Worm (Caenorhabditis elegans) whole organism, L3 larva: ENCODE measurements around the gene ttbk-4.

Experiments
- ceh-16 ChIP-seq: sonication (generic microtip); optimal IDR thresholded peaks from 2 replicates; lab custom pipeline; 2017; ENCODE audit warnings: missing biosample characterization, missing genetic modification characterization
- egl-27 ChIP-seq: sonication (generic microtip); optimal IDR thresholded peaks from 4 replicates; lab custom pipeline; 2017; ENCODE audit warnings: missing biosample characterization, missing genetic modification reagents, missing genetic modification characterization
- lin-39 ChIP-seq: fragments of 150-350 bp; optimal IDR thresholded peaks from 2 replicates; lab custom pipeline; 2018; ENCODE audit warnings: missing biosample characterization, missing genetic modification reagents, missing genetic modification characterization
- lsy-12 ChIP-seq: sonication (generic microtip); optimal IDR thresholded peaks from 2 replicates; lab custom pipeline; 2016; ENCODE audit warnings: mild to moderate bottlenecking, missing genetic modification characterization, missing compliant biosample characterization
- nhr-11 ChIP-seq: fragments of 150-350 bp; optimal IDR thresholded peaks from 2 replicates; lab custom pipeline; 2014; ENCODE audit warnings: missing biosample characterization, missing genetic modification characterization
- nhr-12 ChIP-seq: fragments of 150-350 bp; optimal IDR thresholded peaks from 2 replicates; lab custom pipeline; 2014; ENCODE audit warnings: missing biosample characterization, missing genetic modification characterization
- nhr-43 ChIP-seq: sonication (generic microtip); optimal IDR thresholded peaks from 2 replicates; lab custom pipeline; 2016; ENCODE audit warnings: mild to moderate bottlenecking, missing genetic modification characterization, missing compliant biosample characterization; ENCODE audit not compliant: poor library complexity, severe bottlenecking
- nhr-67 ChIP-seq: fragments of 150-350 bp; optimal IDR thresholded peaks from 2 replicates; lab custom pipeline; 2014; ENCODE audit warnings: missing biosample characterization, missing genetic modification characterization
- pha-4 ChIP-seq: fragments of 150-350 bp; optimal IDR thresholded peaks from 2 replicates; lab custom pipeline; 2014; ENCODE audit warnings: missing biosample characterization, missing genetic modification reagents, missing genetic modification characterization
- snpc-4 ChIP-seq: fragments of 150-350 bp; optimal IDR thresholded peaks from 2 replicates; lab custom pipeline; 2014; ENCODE audit warnings: missing biosample characterization, missing genetic modification characterization
- tbx-2 ChIP-seq: sonication (generic microtip); optimal IDR thresholded peaks from 2 replicates; lab custom pipeline; 2016; ENCODE audit warnings: mild to moderate bottlenecking, missing genetic modification characterization, missing compliant biosample characterization
- unc-39 ChIP-seq: sonication (generic microtip); optimal IDR thresholded peaks from 4 replicates; lab custom pipeline; 2017; ENCODE audit warnings: missing biosample characterization, missing genetic modification characterization
- unc-62 ChIP-seq: fragments of 150-350 bp; sonication (generic microtip); optimal IDR thresholded peaks from 4 replicates; lab custom pipeline; 2014; ENCODE audit warnings: missing biosample characterization, missing genetic modification reagents, missing genetic modification characterization
- ztf-4 ChIP-seq: fragments of 150-350 bp; optimal IDR thresholded peaks from 2 replicates; lab custom pipeline; 2014; ENCODE audit warnings: missing biosample characterization, missing genetic modification characterization

DNA sequence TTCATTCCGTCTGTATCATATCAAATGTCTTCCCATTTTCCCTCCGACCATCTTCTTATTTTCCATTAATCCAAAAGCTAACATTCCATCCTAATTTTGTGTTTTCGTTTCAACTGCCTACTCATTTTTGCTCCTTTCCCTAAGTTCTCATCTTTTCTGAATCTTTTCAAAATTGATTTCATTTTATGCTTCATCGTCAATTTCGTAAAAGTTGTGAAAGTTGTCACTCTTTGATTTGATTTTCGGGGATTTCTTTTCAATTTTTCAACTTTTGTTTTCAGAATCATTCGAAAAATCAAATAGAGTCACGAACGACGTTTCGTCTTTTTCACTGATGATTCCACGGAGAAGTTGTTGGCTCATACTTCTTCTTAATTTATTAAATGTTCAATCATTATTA, 7.4 kb downstream of the ttbk-4 start, which contains the start of gene cwn-2:
- TF ChIP-seq unc-62 (GFP tag; lab: Kevin White, UChicago), result no peak
- no peak for TF ChIP-seq nhr-11
- TF ChIP-seq tbx-2 (tag; lab: Kevin White, UChicago), result no peak
- no peak for TF ChIP-seq lsy-12 (tag; lab: Kevin White, UChicago)
- TF ChIP-seq unc-39 (tag; lab: Kevin White, UChicago), result no peak
- no peak for TF ChIP-seq ceh-16 (tag; lab: Kevin White, UChicago)
- TF ChIP-seq pha-4 (tag; lab: Kevin White, UChicago), result no peak
- no peak for TF ChIP-seq snpc-4 (tag; lab: Kevin White, UChicago)
- no peak for TF ChIP-seq lin-39 (tag; lab: Kevin White, UChicago)
- no peak for TF ChIP-seq ztf-4
- no peak for TF ChIP-seq nhr-67
- no peak for TF ChIP-seq nhr-43 (tag; lab: Kevin White, UChicago)
- no peak for TF ChIP-seq nhr-12 (tag; lab: Kevin White, UChicago)
- TF ChIP-seq egl-27 (tag; lab: Kevin White, UChicago), result no peak
